Fruit fly (Drosophila melanogaster) whole organism, embryonic: ENCODE measurements around the gene GILT3.

ENCODE experiments used
- ATbp ChIP-seq: fragments of 200-800 bp; sonication (Bioruptor generic); optimal IDR thresholded peaks from 2 replicates; lab custom pipeline; 2017; ENCODE audit warnings: missing biosample characterization, mild to moderate bottlenecking, missing genetic modification characterization, missing genetic modification reagents
- Abd-B ChIP-seq: fragments of 200-800 bp; sonication (Bioruptor generic); optimal IDR thresholded peaks from 2 replicates; lab custom pipeline; 2018; ENCODE audit warnings: missing biosample characterization, mild to moderate bottlenecking, missing genetic modification characterization, moderate library complexity
- Adf1 ChIP-seq: fragments of 200-800 bp; sonication (Bioruptor generic); IDR thresholded peaks from 2 replicates; pipeline ENCODE4 v1.3.6; 2022; ENCODE audit warnings: missing biosample characterization, missing genetic modification characterization
- CG11696 ChIP-seq: fragments of 200-800 bp; sonication (Bioruptor generic); IDR thresholded peaks from 2 replicates; pipeline ENCODE4 v1.3.6; 2022; ENCODE audit warnings: missing biosample characterization, missing genetic modification characterization
- CG11723 ChIP-seq: fragments of 200-800 bp; sonication (Bioruptor generic); optimal IDR thresholded peaks from 2 replicates; lab custom pipeline; 2017; ENCODE audit warnings: missing biosample characterization, mild to moderate bottlenecking, missing genetic modification characterization
- CG1233 ChIP-seq: fragments of 200-800 bp; sonication (Bioruptor generic); optimal IDR thresholded peaks from 4 replicates; lab custom pipeline; 2018; ENCODE audit warnings: missing biosample characterization, mild to moderate bottlenecking, missing genetic modification characterization
- CG12942 ChIP-seq: fragments of 200-800 bp; sonication (Bioruptor generic); optimal IDR thresholded peaks from 3 replicates; lab custom pipeline; 2016; ENCODE audit warnings: missing biosample characterization, missing genetic modification characterization
- CG13894 ChIP-seq: fragments of 200-800 bp; sonication (Bioruptor generic); optimal IDR thresholded peaks from 3 replicates; lab custom pipeline; 2018; ENCODE audit warnings: missing biosample characterization, mild to moderate bottlenecking, missing genetic modification characterization, moderate library complexity
- CG15479 ChIP-seq: fragments of 200-800 bp; sonication (Bioruptor generic); optimal IDR thresholded peaks from 3 replicates; lab custom pipeline; 2019; ENCODE audit warnings: missing biosample characterization, mild to moderate bottlenecking, missing genetic modification characterization, moderate library complexity
- CG15601 ChIP-seq: fragments of 200-800 bp; sonication (Bioruptor generic); optimal IDR thresholded peaks from 3 replicates; lab custom pipeline; 2019; ENCODE audit warnings: missing biosample characterization, mild to moderate bottlenecking, missing genetic modification characterization, moderate library complexity
- CG16779 ChIP-seq: fragments of 200-800 bp; sonication (Bioruptor generic); IDR thresholded peaks from 2 replicates; pipeline ENCODE4 v1.3.6; 2022; ENCODE audit warnings: missing biosample characterization, missing genetic modification characterization
- CG17186 ChIP-seq: fragments of 200-800 bp; sonication (Bioruptor generic); optimal IDR thresholded peaks from 3 replicates; lab custom pipeline; 2017; ENCODE audit warnings: missing biosample characterization, missing genetic modification reagents, missing genetic modification characterization
- CG17361 ChIP-seq: fragments of 200-800 bp; sonication (Bioruptor generic); IDR thresholded peaks from 3 replicates; pipeline ENCODE4 v1.3.6; 2022; ENCODE audit warnings: missing biosample characterization, missing genetic modification characterization
- CG31365 ChIP-seq: fragments of 200-800 bp; sonication (Bioruptor generic); optimal IDR thresholded peaks from 2 replicates; lab custom pipeline; 2018; ENCODE audit warnings: missing biosample characterization, mild to moderate bottlenecking, missing genetic modification characterization
- CG34422 ChIP-seq: fragments of 200-800 bp; sonication (Bioruptor generic); IDR thresholded peaks from 3 replicates; pipeline ENCODE4 v1.3.6; 2022; ENCODE audit warnings: missing biosample characterization, missing genetic modification characterization
- CG5245 ChIP-seq: fragments of 200-800 bp; sonication (Bioruptor generic); optimal IDR thresholded peaks from 3 replicates; lab custom pipeline; 2016; ENCODE audit warnings: missing biosample characterization, missing genetic modification characterization
- CG6272 ChIP-seq: fragments of 200-800 bp; sonication (Bioruptor generic); IDR thresholded peaks from 2 replicates; pipeline ENCODE4 v1.3.6; 2022; ENCODE audit warnings: missing biosample characterization, missing genetic modification characterization
- CG6654 ChIP-seq: fragments of 200-800 bp; sonication (Bioruptor generic); optimal IDR thresholded peaks from 2 replicates; lab custom pipeline; 2017; ENCODE audit warnings: missing biosample characterization, mild to moderate bottlenecking, missing genetic modification characterization
- CG6683 ChIP-seq: fragments of 200-800 bp; sonication (Bioruptor generic); optimal IDR thresholded peaks from 2 replicates; lab custom pipeline; 2017; ENCODE audit warnings: missing biosample characterization, mild to moderate bottlenecking, missing genetic modification characterization, missing genetic modification reagents
- CG8478 ChIP-seq: fragments of >200 bp; optimal IDR thresholded peaks from 2 replicates; lab custom pipeline; 2018
- Dfd ChIP-seq, 2 experiments: fragments of >200 bp; optimal IDR thresholded peaks; 2 replicates each; lab custom pipeline; 2017; ENCODE audit warnings: missing biosample characterization in 2 of 2, missing genetic modification characterization in 2 of 2
- Fer1 ChIP-seq: fragments of 200-800 bp; sonication (Bioruptor generic); optimal IDR thresholded peaks from 2 replicates; lab custom pipeline; 2017; ENCODE audit warnings: missing biosample characterization, mild to moderate bottlenecking, missing genetic modification characterization
- Kr ChIP-seq: fragments of 200-800 bp; sonication (Bioruptor generic); optimal IDR thresholded peaks from 2 replicates; lab custom pipeline; 2017; ENCODE audit warnings: missing biosample characterization, mild to moderate bottlenecking, missing genetic modification characterization
- Mes4 ChIP-seq: fragments of 200-800 bp; sonication (Bioruptor generic); optimal IDR thresholded peaks from 2 replicates; lab custom pipeline; 2016; ENCODE audit warnings: missing biosample characterization, missing genetic modification characterization
- Six4 ChIP-seq: fragments of 200-800 bp; sonication (Bioruptor generic); optimal IDR thresholded peaks from 2 replicates; lab custom pipeline; 2016; ENCODE audit warnings: missing biosample characterization, missing genetic modification characterization
- Sox100B ChIP-seq: fragments of 200-800 bp; sonication (Bioruptor generic); optimal IDR thresholded peaks from 3 replicates; lab custom pipeline; 2018; ENCODE audit warnings: missing biosample characterization, mild to moderate bottlenecking, missing genetic modification characterization
- Sox102F ChIP-seq: fragments of 200-800 bp; sonication (Bioruptor generic); optimal IDR thresholded peaks from 2 replicates; lab custom pipeline; 2018; ENCODE audit warnings: missing biosample characterization, mild to moderate bottlenecking, missing genetic modification characterization, moderate library complexity
- ac ChIP-seq: fragments of 200-800 bp; sonication (Bioruptor generic); optimal IDR thresholded peaks from 3 replicates; lab custom pipeline; 2017; ENCODE audit warnings: missing biosample characterization, mild to moderate bottlenecking, missing genetic modification characterization
- ash1 ChIP-seq: fragments of 200-800 bp; sonication (Bioruptor generic); optimal IDR thresholded peaks from 2 replicates; lab custom pipeline; 2018; ENCODE audit warnings: missing biosample characterization, mild to moderate bottlenecking, missing genetic modification characterization
- cg ChIP-seq: fragments of 200-800 bp; sonication (Bioruptor generic); optimal IDR thresholded peaks from 3 replicates; lab custom pipeline; 2019; ENCODE audit warnings: missing biosample characterization, mild to moderate bottlenecking, missing genetic modification characterization, moderate library complexity
- crp ChIP-seq, 2 experiments: fragments of 200-800 bp; sonication (Bioruptor generic); optimal IDR thresholded peaks; 2 replicates in 1 of 2; 3 replicates in 1 of 2; lab custom pipeline; 2017; ENCODE audit warnings: missing biosample characterization in 2 of 2, missing genetic modification characterization in 2 of 2, mild to moderate bottlenecking in 1 of 2, moderate library complexity in 1 of 2
- dati ChIP-seq: fragments of 200-800 bp; sonication (Bioruptor generic); IDR thresholded peaks from 2 replicates; pipeline ENCODE4 v1.3.6; 2022; ENCODE audit warnings: missing biosample characterization, missing genetic modification characterization
- dmrt99B ChIP-seq: fragments of 200-800 bp; sonication (Bioruptor generic); optimal IDR thresholded peaks from 2 replicates; lab custom pipeline; 2018; ENCODE audit warnings: missing biosample characterization, mild to moderate bottlenecking, missing genetic modification characterization, moderate library complexity
- emc ChIP-seq: fragments of 200-800 bp; sonication (Bioruptor generic); optimal IDR thresholded peaks from 2 replicates; lab custom pipeline; 2016; ENCODE audit warnings: missing biosample characterization, missing genetic modification characterization
- gsb ChIP-seq: fragments of 200-800 bp; sonication (Bioruptor generic); IDR thresholded peaks from 2 replicates; pipeline ENCODE4 v1.3.6; 2022; ENCODE audit warnings: missing biosample characterization, missing genetic modification characterization
- jing ChIP-seq: fragments of 200-800 bp; sonication (Bioruptor generic); optimal IDR thresholded peaks from 2 replicates; lab custom pipeline; 2018; ENCODE audit warnings: missing biosample characterization, mild to moderate bottlenecking, missing genetic modification characterization
- lbe ChIP-seq: fragments of 200-800 bp; sonication (Bioruptor generic); optimal IDR thresholded peaks from 2 replicates; lab custom pipeline; 2016; ENCODE audit warnings: missing biosample characterization, mild to moderate bottlenecking, missing genetic modification characterization
- lola ChIP-seq, 3 experiments: fragments of >200 bp in 2 of 3; fragments of 200-800 bp in 1 of 3; sonication (Bioruptor generic) in 1 of 3; optimal IDR thresholded peaks; 2 replicates each; lab custom pipeline; 2017 to 2019; ENCODE audit warnings: missing biosample characterization in 3 of 3, missing genetic modification characterization in 3 of 3, mild to moderate bottlenecking in 1 of 3, moderate library complexity in 1 of 3
- nau ChIP-seq: fragments of 200-800 bp; sonication (Bioruptor generic); optimal IDR thresholded peaks from 3 replicates; lab custom pipeline; 2017; ENCODE audit warnings: missing biosample characterization, mild to moderate bottlenecking, missing genetic modification characterization, missing genetic modification reagents
- pfk ChIP-seq: fragments of 200-800 bp; sonication (Bioruptor generic); optimal IDR thresholded peaks from 2 replicates; lab custom pipeline; 2018; ENCODE audit warnings: missing biosample characterization, mild to moderate bottlenecking, missing genetic modification characterization, moderate library complexity
- pzg ChIP-seq: fragments of 200-800 bp; sonication (Bioruptor generic); optimal IDR thresholded peaks from 3 replicates; lab custom pipeline; 2018; ENCODE audit warnings: missing biosample characterization, mild to moderate bottlenecking, missing genetic modification characterization, moderate library complexity
- ranshi ChIP-seq: fragments of 200-800 bp; sonication (Bioruptor generic); IDR thresholded peaks from 2 replicates; pipeline ENCODE4 v1.3.6; 2022; ENCODE audit warnings: missing biosample characterization, missing genetic modification characterization
- row ChIP-seq: fragments of 200-800 bp; sonication (Bioruptor generic); IDR thresholded peaks from 3 replicates; pipeline ENCODE4 v1.3.6; 2022; ENCODE audit warnings: missing biosample characterization, missing genetic modification characterization
- sd ChIP-seq: fragments of 200-800 bp; sonication (Bioruptor generic); optimal IDR thresholded peaks from 3 replicates; lab custom pipeline; 2018; ENCODE audit warnings: missing biosample characterization, mild to moderate bottlenecking, missing genetic modification characterization, moderate library complexity
- sisA ChIP-seq: fragments of 200-800 bp; sonication (Bioruptor generic); IDR thresholded peaks from 2 replicates; pipeline ENCODE4 v1.3.6; 2022; ENCODE audit warnings: missing biosample characterization, missing genetic modification characterization
- so ChIP-seq: fragments of 200-800 bp; sonication (Bioruptor generic); IDR thresholded peaks from 3 replicates; pipeline ENCODE4 v1.3.6; 2022; ENCODE audit warnings: missing biosample characterization, missing genetic modification characterization
- tll ChIP-seq, 2 experiments: fragments of 200-800 bp in 1 of 2; fragments of >200 bp in 1 of 2; sonication (Bioruptor generic) in 1 of 2; optimal IDR thresholded peaks; 2 replicates each; lab custom pipeline; 2017 to 2019; ENCODE audit warnings: missing biosample characterization in 2 of 2, missing genetic modification characterization in 2 of 2, mild to moderate bottlenecking in 1 of 2, moderate library complexity in 1 of 2
- tna ChIP-seq: fragments of 200-800 bp; sonication (Bioruptor generic); IDR thresholded peaks from 2 replicates; pipeline ENCODE4 v1.3.6; 2022; ENCODE audit warnings: missing biosample characterization, missing genetic modification characterization; ENCODE audit not compliant: partially characterized antibody
- vnd ChIP-seq: fragments of 200-800 bp; sonication (Bioruptor generic); IDR thresholded peaks from 3 replicates; pipeline ENCODE4 v1.3.6; 2022; ENCODE audit warnings: missing biosample characterization, missing genetic modification characterization; ENCODE audit not compliant: partially characterized antibody
- zfh2 ChIP-seq: fragments of 200-800 bp; sonication (Bioruptor generic); optimal IDR thresholded peaks from 2 replicates; lab custom pipeline; 2016; ENCODE audit warnings: missing biosample characterization, missing genetic modification characterization

Gene GILT3

dm6 chr3R:23726740-23727139, 49.6 kb downstream of the GILT3 start (continued):
- peak; percentile 58 for TF ChIP-seq Abd-B
- peak; percentile 22 for TF ChIP-seq jing (GFP tag; lab: Kevin White, UChicago)
- TF ChIP-seq Kr (GFP tag; lab: Kevin White, UChicago): no peak
- no peak for TF ChIP-seq vnd (GFP tag; lab: Robert Waterston, UW)
- no peak for TF ChIP-seq cg (GFP tag; lab: Kevin White, UChicago)
- peak; percentile 81 for TF ChIP-seq sd (tag; lab: Kevin White, UChicago)
- TF ChIP-seq lola (GFP tag; optimal IDR thresholded peaks at IDR 0.05; lab: Kevin White, UChicago): no peak
- no peak for TF ChIP-seq CG15479 (GFP tag; lab: Kevin White, UChicago)
- TF ChIP-seq crp (GFP tag; optimal IDR thresholded peaks at IDR 0.05; lab: Kevin White, UChicago): peak in 1 of 2 experiments; percentile 8
- TF ChIP-seq CG6272 (GFP tag; lab: Robert Waterston, UW): peak; percentile 43; the same call in 1 of the 2 replicates
- TF ChIP-seq tna (GFP tag; lab: Robert Waterston, UW): no peak
- TF ChIP-seq dmrt99B: peak; percentile 84
- TF ChIP-seq Sox102F (GFP tag; lab: Kevin White, UChicago): peak; percentile 81
- TF ChIP-seq gsb (GFP tag; lab: Robert Waterston, UW): peak; percentile 75
- TF ChIP-seq CG6654 (GFP tag; lab: Kevin White, UChicago): peak; percentile 19
- peak; percentile 87 for TF ChIP-seq row (GFP tag; lab: Robert Waterston, UW)
- peak; percentile 90 for TF ChIP-seq Fer1
- TF ChIP-seq CG6683 (GFP tag; lab: Kevin White, UChicago): peak; percentile 62
- TF ChIP-seq CG31365: peak; percentile 1
- no peak for TF ChIP-seq pfk (GFP tag; lab: Kevin White, UChicago)
- TF ChIP-seq CG15601: no peak
- peak; percentile 59 for TF ChIP-seq CG11696 (GFP tag; lab: Robert Waterston, UW)
- peak; percentile 66; the same call in 1 of the 3 replicates for TF ChIP-seq so (GFP tag; lab: Robert Waterston, UW)
- TF ChIP-seq CG34422 (GFP tag; lab: Robert Waterston, UW): no peak; the same call in 2 of the 3 replicates
- TF ChIP-seq ash1 (GFP tag; lab: Kevin White, UChicago): peak; percentile 41
- TF ChIP-seq tll (GFP tag; optimal IDR thresholded peaks at IDR 0.05; lab: Kevin White, UChicago): no peak
- 0 out of 2 replicates have a peak, but pooled peaks have one; percentile 64 for TF ChIP-seq CG16779 (GFP tag; lab: Robert Waterston, UW)
- peak; percentile 48 for TF ChIP-seq Six4 (GFP tag; lab: Kevin White, UChicago)
- TF ChIP-seq sisA: peak; percentile 72
- TF ChIP-seq lbe (GFP tag; lab: Kevin White, UChicago): peak; percentile 52
- peak; percentile 44 for TF ChIP-seq CG12942 (GFP tag; lab: Kevin White, UChicago)
- TF ChIP-seq CG1233: peak; percentile 70
- peak; percentile 87 for TF ChIP-seq CG13894
- peak; percentile 62 for TF ChIP-seq Sox100B
- no peak for TF ChIP-seq ac (GFP tag; lab: Kevin White, UChicago)
- TF ChIP-seq CG17361 (GFP tag; lab: Robert Waterston, UW): peak; percentile 75
- peak; percentile 16 for TF ChIP-seq Mes4 (GFP tag; lab: Kevin White, UChicago)
- no peak for TF ChIP-seq CG17186 (GFP tag; lab: Kevin White, UChicago)
- TF ChIP-seq CG11723 (GFP tag; lab: Kevin White, UChicago): peak; percentile 36
- TF ChIP-seq zfh2 (GFP tag; lab: Kevin White, UChicago): peak; percentile 86
- peak; percentile 60 for TF ChIP-seq nau (GFP tag; lab: Kevin White, UChicago)
- no peak for TF ChIP-seq pzg (GFP tag; lab: Kevin White, UChicago)
- TF ChIP-seq Adf1 (GFP tag; lab: Robert Waterston, UW): peak; percentile 68
- no peak for TF ChIP-seq dati (GFP tag; lab: Robert Waterston, UW)
- TF ChIP-seq emc (GFP tag; lab: Kevin White, UChicago): no peak
- TF ChIP-seq CG8478 (lab: Kevin White, UChicago): no peak
- TF ChIP-seq ranshi (GFP tag; lab: Robert Waterston, UW): peak; percentile 73
- peak; percentile 46 for TF ChIP-seq ATbp (GFP tag; lab: Kevin White, UChicago)
- TF ChIP-seq Dfd (GFP tag; optimal IDR thresholded peaks at IDR 0.05; lab: Kevin White, UChicago): no peak
- TF ChIP-seq CG5245 (GFP tag; lab: Kevin White, UChicago): peak; percentile 22
